Worm (Caenorhabditis elegans) whole organism, early embryonic: ENCODE data around the gene srd-56.

Experiments used
- B0310.2 ChIP-seq: sonication (generic microtip); optimal IDR thresholded peaks from 2 replicates; lab custom pipeline; 2016; ENCODE audit warnings: mild to moderate bottlenecking, missing genetic modification characterization, missing compliant biosample characterization
- aly-1 ChIP-seq: sonication (generic microtip); optimal IDR thresholded peaks from 2 replicates; lab custom pipeline; 2016; ENCODE audit warnings: missing genetic modification characterization, missing compliant biosample characterization
- ama-1 ChIP-seq: fragments of 150-350 bp; optimal IDR thresholded peaks from 2 replicates; lab custom pipeline; 2014
- ceh-36 ChIP-seq: sonication (generic microtip); optimal IDR thresholded peaks from 2 replicates; lab custom pipeline; 2016; ENCODE audit warnings: missing genetic modification characterization, inconsistent platforms, missing compliant biosample characterization
- ets-7 ChIP-seq: sonication (generic microtip); optimal IDR thresholded peaks from 2 replicates; lab custom pipeline; 2016; ENCODE audit warnings: missing genotype, missing genetic modification characterization, missing compliant biosample characterization
- flt-1 ChIP-seq: fragments of 200-800 bp; sonication (Bioruptor generic); IDR thresholded peaks from 2 replicates; pipeline ENCODE4 v1.3.6; 2022; ENCODE audit warnings: missing genetic modification characterization, missing compliant biosample characterization
- hmbx-1 ChIP-seq: sonication (generic microtip); optimal IDR thresholded peaks from 2 replicates; lab custom pipeline; 2016; ENCODE audit warnings: mild to moderate bottlenecking, missing genetic modification characterization, missing compliant biosample characterization
- hmg-4 ChIP-seq: fragments of 200-800 bp; sonication (Bioruptor generic); optimal IDR thresholded peaks from 2 replicates; lab custom pipeline; 2018; ENCODE audit warnings: mild to moderate bottlenecking, missing genetic modification characterization, missing compliant biosample characterization
- hnd-1 ChIP-seq: sonication (generic microtip); optimal IDR thresholded peaks from 2 replicates; lab custom pipeline; 2016; ENCODE audit warnings: missing genetic modification characterization, missing compliant biosample characterization
- pes-1 ChIP-seq: fragments of 200-800 bp; sonication (Bioruptor generic); IDR thresholded peaks from 2 replicates; pipeline ENCODE4 v1.3.6; 2022; ENCODE audit warnings: missing genetic modification reagents, missing genetic modification characterization, missing compliant biosample characterization
- scrt-1 ChIP-seq: fragments of 200-800 bp; sonication (Bioruptor generic); IDR thresholded peaks from 2 replicates; pipeline ENCODE4 v1.3.6; 2022; ENCODE audit warnings: missing genetic modification characterization, missing compliant biosample characterization
- tbx-37 ChIP-seq: fragments of 200-800 bp; sonication (Bioruptor generic); conservative IDR thresholded peaks from 2 replicates; pipeline ENCODE4 v1.3.6; 2022; ENCODE audit warnings: missing genetic modification reagents, missing genetic modification characterization, missing compliant biosample characterization
- tra-4 ChIP-seq: sonication (generic microtip); optimal IDR thresholded peaks from 2 replicates; lab custom pipeline; 2017; ENCODE audit warnings: missing genetic modification characterization, missing compliant biosample characterization

DNA sequence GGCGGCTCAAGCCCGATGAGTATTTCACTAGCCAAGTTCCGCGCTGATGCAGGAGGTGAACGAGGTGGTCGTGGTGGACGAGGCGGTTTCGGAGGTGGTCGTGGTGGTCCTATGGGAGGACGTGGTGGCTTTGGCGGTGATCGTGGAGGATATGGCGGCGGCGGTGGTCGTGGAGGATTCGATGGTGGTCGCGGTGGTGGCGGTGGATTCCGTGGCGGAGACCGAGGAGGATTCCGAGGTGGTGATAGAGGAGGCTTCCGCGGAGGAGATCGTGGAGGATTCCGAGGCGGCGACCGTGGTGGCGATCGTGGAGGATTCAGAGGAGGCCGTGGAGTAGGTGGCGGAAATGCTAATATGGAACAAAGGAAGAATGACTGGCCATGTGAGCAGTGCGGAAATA lies 48.3 kb downstream of the srd-56 start:
- no peak for TF ChIP-seq hmbx-1 (tag; lab: Kevin White, UChicago)
- TF ChIP-seq ama-1, result no peak
- TF ChIP-seq tra-4, result no peak
- no peak for TF ChIP-seq ets-7 (tag; lab: Kevin White, UChicago)
- TF ChIP-seq hnd-1 (tag; lab: Kevin White, UChicago), result no peak
- no peak for TF ChIP-seq hmg-4 (GFP tag; lab: Kevin White, UChicago)
- peak; percentile 38 for TF ChIP-seq aly-1 (tag; lab: Kevin White, UChicago)
- TF ChIP-seq flt-1 (GFP tag; lab: Robert Waterston, UW), result no peak
- TF ChIP-seq B0310.2 (tag; lab: Kevin White, UChicago), result no peak
- TF ChIP-seq ceh-36 (tag; lab: Kevin White, UChicago), result no peak
- no peak for TF ChIP-seq tbx-37 (GFP tag; lab: Robert Waterston, UW)
- no peak for TF ChIP-seq pes-1 (GFP tag; lab: Robert Waterston, UW)
- TF ChIP-seq scrt-1 (GFP tag; lab: Robert Waterston, UW), result no peak
